Worm (Caenorhabditis elegans): ENCODE data around the gene cwf-19L2.

- TF ChIP-seq lsl-1 (GFP tag; optimal IDR thresholded peaks at IDR 0.05) (no peak), Y79H2A.3 (GFP tag; conservative IDR thresholded peaks at IDR 0.05) (no peak), F49E8.2 (tag; optimal IDR thresholded peaks at IDR 0.05; ENCODE audit: insufficient read depth) (no peak), xnd-1 (tag; optimal IDR thresholded peaks at IDR 0.05) (no peak), Y53G8AR.9 (GFP tag; conservative IDR thresholded peaks at IDR 0.05) (no peak)
Observed at ce11 chrIII:7273718-7274117, 19.7 kb upstream of the cwf-19L2 start.

Data from whole organism, young adult.